Worm (Caenorhabditis elegans) whole organism, L2 larva: ENCODE measurements around the gene K11H12.11.

Source experiments
- C34F6.9 ChIP-seq: fragments of 150-350 bp; optimal IDR thresholded peaks from 2 replicates; lab custom pipeline; 2014; ENCODE audit warnings: missing biosample characterization, missing genetic modification characterization
- F13H6.1 ChIP-seq: sonication (generic microtip); optimal IDR thresholded peaks from 2 replicates; lab custom pipeline; 2016; ENCODE audit warnings: missing genetic modification characterization, missing compliant biosample characterization
- R02D3.7 ChIP-seq: fragments of 150-350 bp; optimal IDR thresholded peaks from 2 replicates; lab custom pipeline; 2014; ENCODE audit warnings: missing biosample characterization, missing genetic modification characterization
- Y55F3AM.14 ChIP-seq: fragments of 200-800 bp; sonication (Bioruptor generic); optimal IDR thresholded peaks from 2 replicates; lab custom pipeline; 2018; ENCODE audit warnings: mild to moderate bottlenecking, missing genetic modification characterization, missing compliant biosample characterization
- ZK546.5 ChIP-seq: sonication (generic microtip); optimal IDR thresholded peaks from 2 replicates; lab custom pipeline; 2017; ENCODE audit warnings: missing biosample characterization, missing genetic modification characterization
- alr-1 ChIP-seq: fragments of 150-350 bp; optimal IDR thresholded peaks from 2 replicates; lab custom pipeline; 2014; ENCODE audit warnings: missing biosample characterization, missing genetic modification characterization
- aly-2 ChIP-seq: fragments of 150-350 bp; optimal IDR thresholded peaks from 2 replicates; lab custom pipeline; 2014; ENCODE audit warnings: missing biosample characterization, missing genetic modification characterization
- ama-1 ChIP-seq: fragments of 150-350 bp; optimal IDR thresholded peaks from 2 replicates; lab custom pipeline; 2018; ENCODE audit warnings: inconsistent platforms
- blmp-1 ChIP-seq: sonication (generic microtip); optimal IDR thresholded peaks from 2 replicates; lab custom pipeline; 2017; ENCODE audit warnings: missing genetic modification characterization, mild to moderate bottlenecking, missing compliant biosample characterization, antibody characterized with exemption, moderate library complexity; ENCODE audit not compliant: insufficient read depth
- ceh-16 ChIP-seq: fragments of 150-350 bp; optimal IDR thresholded peaks from 2 replicates; lab custom pipeline; 2014; ENCODE audit warnings: missing biosample characterization, missing genetic modification characterization
- ceh-82 ChIP-seq: fragments of 150-350 bp; optimal IDR thresholded peaks from 2 replicates; lab custom pipeline; 2014; ENCODE audit warnings: missing biosample characterization, missing genetic modification characterization
- crh-2 ChIP-seq: sonication (generic microtip); optimal IDR thresholded peaks from 2 replicates; lab custom pipeline; 2017; ENCODE audit warnings: missing biosample characterization, missing genetic modification characterization
- dmd-4 ChIP-seq: sonication (generic microtip); optimal IDR thresholded peaks from 2 replicates; lab custom pipeline; 2017; ENCODE audit warnings: missing biosample characterization, missing genetic modification characterization
- egl-27 ChIP-seq: sonication (generic microtip); optimal IDR thresholded peaks from 3 replicates; lab custom pipeline; 2017; ENCODE audit warnings: missing biosample characterization, missing genetic modification reagents, missing genetic modification characterization
- elt-1 ChIP-seq: fragments of 150-350 bp; optimal IDR thresholded peaks from 2 replicates; lab custom pipeline; 2014; ENCODE audit warnings: missing biosample characterization, missing genetic modification characterization
- elt-3 ChIP-seq: sonication (generic microtip); optimal IDR thresholded peaks from 2 replicates; lab custom pipeline; 2017; ENCODE audit warnings: missing biosample characterization, missing genetic modification characterization
- fos-1 ChIP-seq: fragments of 150-350 bp; optimal IDR thresholded peaks from 2 replicates; lab custom pipeline; 2014; ENCODE audit warnings: missing biosample characterization, missing genetic modification characterization
- gmeb-1 ChIP-seq: fragments of 150-350 bp; optimal IDR thresholded peaks from 2 replicates; lab custom pipeline; 2014; ENCODE audit warnings: missing biosample characterization, missing genetic modification characterization
- lin-11 ChIP-seq: fragments of 150-350 bp; sonication (generic microtip); optimal IDR thresholded peaks from 2 replicates; lab custom pipeline; 2014; ENCODE audit warnings: missing biosample characterization, missing genetic modification characterization, inconsistent platforms, mixed read lengths
- lin-13 ChIP-seq: fragments of 150-350 bp; optimal IDR thresholded peaks from 2 replicates; lab custom pipeline; 2014; ENCODE audit warnings: missing biosample characterization, missing genetic modification reagents, missing genetic modification characterization
- lin-39 ChIP-seq: fragments of 150-350 bp; optimal IDR thresholded peaks from 2 replicates; lab custom pipeline; 2014; ENCODE audit warnings: missing biosample characterization, missing genetic modification reagents, missing genetic modification characterization
- lsy-2 ChIP-seq, 2 experiments: fragments of 150-350 bp in 1 of 2; sonication (generic microtip) in 1 of 2; optimal IDR thresholded peaks; 2 replicates each; lab custom pipeline; 2014 to 2017; ENCODE audit warnings: missing biosample characterization in 2 of 2, missing genetic modification characterization in 2 of 2
- mab-5 ChIP-seq: fragments of 150-350 bp; optimal IDR thresholded peaks from 2 replicates; lab custom pipeline; 2014; ENCODE audit warnings: missing biosample characterization, missing genetic modification characterization
- mbf-1 ChIP-seq: sonication (generic microtip); optimal IDR thresholded peaks from 2 replicates; lab custom pipeline; 2017; ENCODE audit warnings: missing biosample characterization, missing genetic modification characterization
- mdl-1 ChIP-seq, 2 experiments: fragments of 150-350 bp in 1 of 2; sonication (generic microtip) in 1 of 2; optimal IDR thresholded peaks; 2 replicates each; lab custom pipeline; 2017; ENCODE audit warnings: missing biosample characterization in 2 of 2, missing genetic modification characterization in 2 of 2
- nhr-10 ChIP-seq: sonication (generic microtip); optimal IDR thresholded peaks from 2 replicates; lab custom pipeline; 2017; ENCODE audit warnings: missing biosample characterization, missing genetic modification characterization
- nhr-11 ChIP-seq: fragments of 150-350 bp; optimal IDR thresholded peaks from 2 replicates; lab custom pipeline; 2014; ENCODE audit warnings: missing biosample characterization, missing genetic modification characterization
- nhr-12 ChIP-seq: fragments of 150-350 bp; optimal IDR thresholded peaks from 2 replicates; lab custom pipeline; 2014; ENCODE audit warnings: missing biosample characterization, missing genetic modification characterization
- nhr-129 ChIP-seq: fragments of 150-350 bp; optimal IDR thresholded peaks from 2 replicates; lab custom pipeline; 2014; ENCODE audit warnings: missing biosample characterization, missing genetic modification characterization
- nhr-21 ChIP-seq: fragments of 150-350 bp; optimal IDR thresholded peaks from 2 replicates; lab custom pipeline; 2014; ENCODE audit warnings: missing biosample characterization, missing genetic modification characterization
- nhr-23 ChIP-seq: fragments of 150-350 bp; optimal IDR thresholded peaks from 2 replicates; lab custom pipeline; 2014; ENCODE audit warnings: missing biosample characterization, missing genetic modification reagents, missing genetic modification characterization
- nhr-237 ChIP-seq: fragments of 150-350 bp; optimal IDR thresholded peaks from 2 replicates; lab custom pipeline; 2014; ENCODE audit warnings: missing biosample characterization, missing genetic modification characterization
- nhr-25 ChIP-seq: fragments of 150-350 bp; sonication (generic microtip); optimal IDR thresholded peaks from 3 replicates; lab custom pipeline; 2014; ENCODE audit warnings: missing biosample characterization, missing genetic modification characterization
- nhr-6 ChIP-seq: fragments of 150-350 bp; optimal IDR thresholded peaks from 2 replicates; lab custom pipeline; 2014; ENCODE audit warnings: missing biosample characterization, missing genetic modification characterization
- nhr-77 ChIP-seq: fragments of 150-350 bp; optimal IDR thresholded peaks from 2 replicates; lab custom pipeline; 2014; ENCODE audit warnings: missing biosample characterization, missing genetic modification characterization
- peb-1 ChIP-seq: fragments of 150-350 bp; optimal IDR thresholded peaks from 2 replicates; lab custom pipeline; 2014; ENCODE audit warnings: missing biosample characterization, missing genetic modification characterization
- sem-4 ChIP-seq: fragments of 150-350 bp; optimal IDR thresholded peaks from 2 replicates; lab custom pipeline; 2014; ENCODE audit warnings: missing biosample characterization, missing genetic modification reagents, missing genetic modification characterization
- skn-1 ChIP-seq: sonication (generic microtip); optimal IDR thresholded peaks from 2 replicates; lab custom pipeline; 2017; ENCODE audit warnings: missing biosample characterization, missing genetic modification characterization
- sma-3 ChIP-seq: sonication (generic microtip); optimal IDR thresholded peaks from 2 replicates; lab custom pipeline; 2016; ENCODE audit warnings: missing genetic modification reagents, missing genetic modification characterization, missing compliant biosample characterization
- sma-9 ChIP-seq, 2 experiments: fragments of 150-350 bp in 1 of 2; sonication (generic microtip) in 1 of 2; optimal IDR thresholded peaks; 2 replicates each; lab custom pipeline; 2014 to 2016; ENCODE audit warnings: missing genetic modification characterization in 2 of 2, mild to moderate bottlenecking in 1 of 2, missing biosample characterization in 1 of 2, missing compliant biosample characterization in 1 of 2, missing genetic modification reagents in 1 of 2, moderate library complexity in 1 of 2
- snpc-4 ChIP-seq: fragments of 150-350 bp; optimal IDR thresholded peaks from 2 replicates; lab custom pipeline; 2014; ENCODE audit warnings: missing biosample characterization, missing genetic modification characterization
- unc-39 ChIP-seq: fragments of 150-350 bp; optimal IDR thresholded peaks from 2 replicates; lab custom pipeline; 2014; ENCODE audit warnings: missing biosample characterization, missing genetic modification characterization
- unc-55 ChIP-seq: fragments of 150-350 bp; sonication (generic microtip); optimal IDR thresholded peaks from 3 replicates; lab custom pipeline; 2014; ENCODE audit warnings: missing biosample characterization, missing genetic modification reagents, missing genetic modification characterization
- unc-62 ChIP-seq: fragments of 150-350 bp; optimal IDR thresholded peaks from 2 replicates; lab custom pipeline; 2014; ENCODE audit warnings: missing biosample characterization, missing genetic modification reagents, missing genetic modification characterization
- zag-1 ChIP-seq: fragments of 150-350 bp; optimal IDR thresholded peaks from 2 replicates; lab custom pipeline; 2014; ENCODE audit warnings: missing biosample characterization, missing genetic modification characterization
- ztf-1 ChIP-seq: fragments of 200-800 bp; sonication (Bioruptor generic); conservative IDR thresholded peaks from 2 replicates; pipeline ENCODE4 v1.3.6; 2022; ENCODE audit warnings: missing genetic modification characterization, missing compliant biosample characterization
- ztf-11 ChIP-seq: sonication (generic microtip); optimal IDR thresholded peaks from 2 replicates; lab custom pipeline; 2017; ENCODE audit warnings: missing biosample characterization, missing genetic modification characterization
- ztf-4 ChIP-seq: fragments of 150-350 bp; optimal IDR thresholded peaks from 2 replicates; lab custom pipeline; 2014; ENCODE audit warnings: missing biosample characterization, missing genetic modification characterization

K11H12.11 gene

ce11 chrIV:657046-657445 lies 13.3 kb downstream of the K11H12.11 start:
- TF ChIP-seq ztf-11 (tag; lab: Kevin White, UChicago) (no peak), fos-1 (tag; lab: Kevin White, UChicago) (no peak), nhr-12 (tag; lab: Kevin White, UChicago) (no peak), unc-39 (tag; lab: Kevin White, UChicago) (no peak), ceh-82 (tag; lab: Kevin White, UChicago) (no peak), sma-3 (GFP tag; lab: Kevin White, UChicago) (no peak), lin-39 (no peak), blmp-1 (no peak), alr-1 (no peak), nhr-237 (tag; lab: Kevin White, UChicago) (no peak), ZK546.5 (tag; lab: Kevin White, UChicago) (no peak), mdl-1 (tag; optimal IDR thresholded peaks at IDR 0.05; lab: Kevin White, UChicago) (no peak)
- TF ChIP-seq, all 48 proteins: peak for 0

- TF ChIP-seq ztf-4 (tag; lab: Kevin White, UChicago): peak; percentile 100
- no peak for TF ChIP-seq elt-3 (tag; lab: Kevin White, UChicago)
- TF ChIP-seq unc-39 (tag; lab: Kevin White, UChicago): peak; percentile 42
- peak; percentile 68 for TF ChIP-seq mbf-1 (tag; lab: Kevin White, UChicago)
- peak; percentile 100 for TF ChIP-seq lsy-2 (tag; optimal IDR thresholded peaks at IDR 0.05; lab: Kevin White, UChicago)
- peak; percentile 94 for TF ChIP-seq skn-1 (tag; lab: Kevin White, UChicago)
- TF ChIP-seq unc-55 (GFP tag; lab: Kevin White, UChicago): peak; percentile 100
- TF ChIP-seq ceh-82 (tag; lab: Kevin White, UChicago): peak; percentile 97
- peak; percentile 94 for TF ChIP-seq R02D3.7 (tag; lab: Kevin White, UChicago)
- peak; percentile 100 for TF ChIP-seq C34F6.9 (tag; lab: Kevin White, UChicago)
- TF ChIP-seq ceh-16: peak; percentile 99
- peak; percentile 97 for TF ChIP-seq snpc-4 (tag; lab: Kevin White, UChicago)
- peak; percentile 100 for TF ChIP-seq nhr-21 (tag; lab: Kevin White, UChicago)
- peak; percentile 100 for TF ChIP-seq sma-3 (GFP tag; lab: Kevin White, UChicago)
- peak; percentile 99 for TF ChIP-seq zag-1 (tag; lab: Kevin White, UChicago)
- TF ChIP-seq nhr-129 (tag; lab: Kevin White, UChicago): peak; percentile 98
- peak; percentile 92 for TF ChIP-seq ZK546.5 (tag; lab: Kevin White, UChicago)
- TF ChIP-seq aly-2: peak; percentile 79
- TF ChIP-seq ztf-1 (GFP tag; lab: Robert Waterston, UW): peak; percentile 96; the same call in 1 of the 2 replicates
- TF ChIP-seq dmd-4: peak; percentile 77
- peak; percentile 39 for TF ChIP-seq nhr-23 (tag; lab: Kevin White, UChicago)
- TF ChIP-seq lin-11 (tag; lab: Kevin White, UChicago): peak; percentile 100
- peak; percentile 100 for TF ChIP-seq lin-13 (GFP tag; lab: Kevin White, UChicago)
- TF ChIP-seq nhr-10 (tag; lab: Kevin White, UChicago): peak; percentile 95
- TF ChIP-seq unc-62: peak; percentile 99
- peak; percentile 100 for TF ChIP-seq crh-2 (tag; lab: Kevin White, UChicago)
- peak; percentile 98 for TF ChIP-seq gmeb-1 (tag; lab: Kevin White, UChicago)
- peak; percentile 100 for TF ChIP-seq fos-1 (tag; lab: Kevin White, UChicago)
- TF ChIP-seq F13H6.1 (tag; lab: Kevin White, UChicago): peak; percentile 100
- TF ChIP-seq nhr-6 (tag; lab: Kevin White, UChicago): peak; percentile 100
- peak; percentile 91 for TF ChIP-seq nhr-237 (tag; lab: Kevin White, UChicago)
- peak; percentile 100 for TF ChIP-seq sma-9 (GFP tag; optimal IDR thresholded peaks at IDR 0.05; lab: Kevin White, UChicago)
- TF ChIP-seq sma-9 (tag; optimal IDR thresholded peaks at IDR 0.05; lab: Kevin White, UChicago): no peak
- TF ChIP-seq nhr-77 (tag; lab: Kevin White, UChicago): peak; percentile 95
- peak; percentile 99 for TF ChIP-seq egl-27
- TF ChIP-seq blmp-1: peak; percentile 97
- peak; percentile 100 for TF ChIP-seq sem-4 (tag; lab: Kevin White, UChicago)
- peak; percentile 95 for TF ChIP-seq lin-39
- peak; percentile 90 for TF ChIP-seq ama-1 (lab: Kevin White, UChicago)
- peak; percentile 56 to 98 for TF ChIP-seq mdl-1 (tag; optimal IDR thresholded peaks at IDR 0.05; lab: Kevin White, UChicago)
- peak; percentile 77 for TF ChIP-seq nhr-11 (tag; lab: Kevin White, UChicago)
- TF ChIP-seq alr-1: no peak
- TF ChIP-seq peb-1 (tag; lab: Kevin White, UChicago): no peak
- TF ChIP-seq Y55F3AM.14 (GFP tag; lab: Kevin White, UChicago): peak; percentile 100
- peak; percentile 73 for TF ChIP-seq ztf-11 (tag; lab: Kevin White, UChicago)
- peak; percentile 99 for TF ChIP-seq nhr-25
- peak; percentile 80 for TF ChIP-seq nhr-12 (tag; lab: Kevin White, UChicago)
- TF ChIP-seq mab-5 (tag; lab: Kevin White, UChicago): peak; percentile 98
- TF ChIP-seq elt-1 (tag; lab: Kevin White, UChicago): peak; percentile 48
These were observed 15.6 kb downstream of the K11H12.11 start, which contains the start of the genes rpl-15 and K11H12.8 for ce11 chrIV:654526-655440. Gene rpl-15, minus strand, starts transcription at chrIV:654576. Gene K11H12.8, plus strand, starts transcription at chrIV:655390.
